Worm (Caenorhabditis elegans) whole organism, mixed stage, embryonic: Measurements from ENCODE around the gene srh-87.

Experiments
- bed-3 ChIP-seq: fragments of 200-800 bp; sonication (Bioruptor generic); optimal IDR thresholded peaks from 3 replicates; lab custom pipeline; 2018; ENCODE audit warnings: mild to moderate bottlenecking, missing genetic modification characterization, moderate library complexity, missing compliant biosample characterization
- blmp-1 ChIP-seq: fragments of 150-350 bp; optimal IDR thresholded peaks from 2 replicates; lab custom pipeline; 2014; ENCODE audit warnings: missing biosample characterization, missing genetic modification characterization
- elt-1 ChIP-seq: sonication (generic microtip); optimal IDR thresholded peaks from 2 replicates; lab custom pipeline; 2017; ENCODE audit warnings: missing genetic modification characterization, mild to moderate bottlenecking, missing compliant biosample characterization, antibody characterized with exemption, moderate library complexity, borderline replicate concordance; ENCODE audit not compliant: insufficient read depth
- lin-13 ChIP-seq: fragments of 150-350 bp; optimal IDR thresholded peaks from 2 replicates; lab custom pipeline; 2014; ENCODE audit warnings: missing biosample characterization, missing genetic modification characterization
- lin-32 ChIP-seq: fragments of 200-800 bp; sonication (Bioruptor generic); optimal IDR thresholded peaks from 2 replicates; lab custom pipeline; 2018; ENCODE audit warnings: mild to moderate bottlenecking, missing genetic modification characterization, missing compliant biosample characterization
- nhr-28 ChIP-seq: fragments of 150-350 bp; optimal IDR thresholded peaks from 2 replicates; lab custom pipeline; 2014; ENCODE audit warnings: missing biosample characterization, missing genetic modification characterization
- snpc-4 ChIP-seq: fragments of 150-350 bp; optimal IDR thresholded peaks from 2 replicates; lab custom pipeline; 2014; ENCODE audit warnings: missing biosample characterization, missing genetic modification characterization
- unc-62 ChIP-seq: fragments of 150-350 bp; optimal IDR thresholded peaks from 2 replicates; lab custom pipeline; 2014; ENCODE audit warnings: missing biosample characterization, missing genetic modification reagents, missing genetic modification characterization
- ztf-11 ChIP-seq: fragments of 150-350 bp; optimal IDR thresholded peaks from 2 replicates; lab custom pipeline; 2014; ENCODE audit warnings: missing biosample characterization, missing genetic modification characterization

DNA sequence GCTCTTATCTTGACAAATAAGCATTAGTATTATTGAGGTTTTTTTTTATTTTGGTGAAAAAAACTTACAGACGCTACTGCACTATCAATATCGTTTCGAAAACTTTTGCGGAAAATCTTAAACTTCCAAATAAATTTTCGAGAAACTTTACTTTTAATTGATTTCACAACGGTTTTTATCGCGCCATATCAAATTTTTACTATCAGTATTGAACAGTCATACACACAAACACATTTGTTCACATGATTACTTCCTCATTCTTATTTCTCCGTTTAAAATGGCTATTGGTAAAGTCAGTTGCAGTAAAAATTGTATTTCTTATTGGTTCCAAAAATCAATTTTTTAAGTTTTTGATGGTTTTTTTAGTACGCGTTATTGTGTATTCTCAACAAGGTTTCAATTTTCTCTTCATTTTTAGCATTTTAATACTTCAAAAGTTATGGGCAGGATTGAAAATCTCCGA, 49.3 kb downstream of the srh-87 start, which contains the start of gene pals-32:
- TF ChIP-seq lin-13 (tag; lab: Kevin White, UChicago) (no peak), bed-3 (GFP tag; lab: Kevin White, UChicago) (no peak), unc-62 (GFP tag; lab: Kevin White, UChicago) (no peak), snpc-4 (tag; lab: Kevin White, UChicago) (no peak), elt-1 (tag; lab: Kevin White, UChicago) (no peak), blmp-1 (no peak), lin-32 (GFP tag; lab: Kevin White, UChicago) (no peak), nhr-28 (tag; lab: Kevin White, UChicago) (no peak), ztf-11 (tag; lab: Kevin White, UChicago) (no peak)
